Fruit fly (Drosophila melanogaster): ENCODE results near the gene CG13658.

CG13658 gene

dm6 chr3R:25316016-25316415 is 28.7 kb downstream of the CG13658 start, which contains the start of gene CG10559:
Gene CG10559, minus strand, starts transcription at chr3R:25316116.
- TF ChIP-seq Sin3A (optimal IDR thresholded peaks at IDR 0.05) (no peak), ttk (optimal IDR thresholded peaks at IDR 0.05) (no peak), h (optimal IDR thresholded peaks at IDR 0.05) (no peak), insv (optimal IDR thresholded peaks at IDR 0.05) (no peak), Myc (optimal IDR thresholded peaks at IDR 0.05) (no peak), psq (optimal IDR thresholded peaks at IDR 0.05) (no peak)

DNA sequence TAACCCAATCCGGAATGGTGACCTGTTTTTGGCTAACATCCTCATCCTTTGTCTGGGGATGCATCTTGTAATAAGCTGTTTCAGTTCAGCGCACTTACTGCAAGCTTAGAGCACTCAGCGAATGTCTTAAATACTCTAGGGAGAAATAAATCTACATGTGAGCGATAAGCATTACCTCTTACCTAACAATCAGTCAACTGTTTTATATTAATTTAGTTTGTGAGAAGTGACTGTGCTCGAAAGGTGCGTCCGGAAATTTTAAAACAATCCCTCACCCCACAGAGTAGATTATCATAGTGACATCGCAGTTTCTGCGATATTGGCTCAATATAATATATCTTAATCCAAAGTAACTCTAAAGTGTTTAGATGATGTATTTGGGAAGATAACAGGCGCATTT is 30.7 kb downstream of the CG13658 start, which contains the start of gene CG10553:
Gene CG10553 (minus strand): TSS at position 101 of the 400 bp plus-strand sequence.
- TF ChIP-seq insv (optimal IDR thresholded peaks at IDR 0.05) (no peak), h (optimal IDR thresholded peaks at IDR 0.05) (no peak), ttk (optimal IDR thresholded peaks at IDR 0.05) (no peak), Myc (optimal IDR thresholded peaks at IDR 0.05) (no peak), Sin3A (optimal IDR thresholded peaks at IDR 0.05) (no peak), psq (optimal IDR thresholded peaks at IDR 0.05) (no peak)

DNA sequence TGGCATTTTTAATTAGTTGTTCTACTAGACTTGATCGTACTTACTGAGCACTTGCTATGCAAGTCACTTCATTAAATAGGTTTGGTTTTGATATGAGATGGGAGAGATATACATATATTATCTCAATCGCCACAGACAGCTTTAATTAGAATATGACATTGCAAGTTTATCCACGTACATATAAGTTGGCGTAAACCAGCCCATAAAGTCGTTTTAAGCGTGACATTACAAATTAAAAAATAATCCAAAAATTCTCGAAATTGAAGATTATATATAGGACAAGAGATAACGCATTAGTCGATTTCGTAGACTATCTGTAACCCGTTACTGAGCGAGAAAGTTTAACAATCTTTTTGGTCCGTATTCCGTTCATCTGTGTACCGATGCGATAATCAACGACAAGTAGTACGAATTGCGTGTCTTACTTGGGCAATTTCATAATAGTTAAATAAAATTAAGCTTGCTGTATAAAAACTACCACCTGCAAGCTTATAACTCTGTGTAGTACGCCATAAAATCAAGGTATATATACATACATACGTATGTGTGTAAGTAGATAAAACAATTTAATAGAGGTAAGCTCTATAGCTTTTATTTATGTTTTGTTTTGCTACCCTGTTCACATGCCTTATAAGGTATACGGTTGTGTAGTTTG is 32.9 kb downstream of the CG13658 start, which contains the start of gene CG10560:
Gene CG10560 (minus strand): TSS at position 51 of the 655 bp plus-strand sequence.
- TF ChIP-seq ttk (optimal IDR thresholded peaks at IDR 0.05) (no peak), insv (optimal IDR thresholded peaks at IDR 0.05) (no peak), h (optimal IDR thresholded peaks at IDR 0.05) (no peak), psq (optimal IDR thresholded peaks at IDR 0.05) (no peak), Myc (optimal IDR thresholded peaks at IDR 0.05) (no peak), Sin3A (optimal IDR thresholded peaks at IDR 0.05) (no peak)

- no peak for TF ChIP-seq psq (optimal IDR thresholded peaks at IDR 0.05)
- TF ChIP-seq ttk (optimal IDR thresholded peaks at IDR 0.05) = no peak
- no peak for TF ChIP-seq h (optimal IDR thresholded peaks at IDR 0.05)
- TF ChIP-seq Sin3A (optimal IDR thresholded peaks at IDR 0.05) = no peak
- TF ChIP-seq Myc (optimal IDR thresholded peaks at IDR 0.05) = no peak
- TF ChIP-seq insv (optimal IDR thresholded peaks at IDR 0.05) = no peak
Measured at dm6 chr3R:25320898-25321297, 33.6 kb downstream of the CG13658 start.

- TF ChIP-seq Sin3A (optimal IDR thresholded peaks at IDR 0.05) (no peak), insv (optimal IDR thresholded peaks at IDR 0.05) (no peak), h (optimal IDR thresholded peaks at IDR 0.05) (no peak), Myc (optimal IDR thresholded peaks at IDR 0.05) (no peak), psq (optimal IDR thresholded peaks at IDR 0.05) (no peak), ttk (optimal IDR thresholded peaks at IDR 0.05) (no peak)
Measured at dm6 chr3R:25321681-25322080, 34.4 kb downstream of the CG13658 start.

- no peak for TF ChIP-seq h (optimal IDR thresholded peaks at IDR 0.05)
- TF ChIP-seq insv (optimal IDR thresholded peaks at IDR 0.05) = no peak
- no peak for TF ChIP-seq Myc (optimal IDR thresholded peaks at IDR 0.05)
- TF ChIP-seq ttk (optimal IDR thresholded peaks at IDR 0.05) = no peak
- TF ChIP-seq Sin3A (optimal IDR thresholded peaks at IDR 0.05) = no peak
- TF ChIP-seq psq (optimal IDR thresholded peaks at IDR 0.05) = no peak
Measured at dm6 chr3R:25322657-25323056, 35.4 kb downstream of the CG13658 start, which contains the start of gene CG10562. Gene CG10562, minus strand, starts transcription at chr3R:25322757.

dm6 chr3R:25329079-25329478 is 41.8 kb downstream of the CG13658 start, which contains the start of gene CHKov1:
Gene CHKov1, minus strand, starts transcription at chr3R:25329316.
- TF ChIP-seq h (optimal IDR thresholded peaks at IDR 0.05) (no peak), psq (optimal IDR thresholded peaks at IDR 0.05) (no peak), Myc (optimal IDR thresholded peaks at IDR 0.05) (no peak), ttk (optimal IDR thresholded peaks at IDR 0.05) (no peak), Sin3A (optimal IDR thresholded peaks at IDR 0.05) (no peak), insv (optimal IDR thresholded peaks at IDR 0.05) (no peak)

- TF ChIP-seq Myc (optimal IDR thresholded peaks at IDR 0.05) (no peak), insv (optimal IDR thresholded peaks at IDR 0.05) (no peak), Sin3A (optimal IDR thresholded peaks at IDR 0.05) (no peak), h (optimal IDR thresholded peaks at IDR 0.05) (no peak), ttk (optimal IDR thresholded peaks at IDR 0.05) (no peak), psq (optimal IDR thresholded peaks at IDR 0.05) (no peak)
Measured at dm6 chr3R:25331103-25331502, 43.8 kb downstream of the CG13658 start, which contains the start of gene CHKov2. Gene CHKov2, minus strand, starts transcription at chr3R:25331203.

dm6 chr3R:25335065-25335464 is 47.8 kb downstream of the CG13658 start, which contains the start of the genes CG10669 and CG11902:
Gene CG10669, minus strand, starts transcription at chr3R:25335243.
Gene CG11902, plus strand, starts transcription at chr3R:25335257.
- TF ChIP-seq insv (optimal IDR thresholded peaks at IDR 0.05) (no peak), ttk (optimal IDR thresholded peaks at IDR 0.05) (no peak), Myc (optimal IDR thresholded peaks at IDR 0.05) (no peak), Sin3A (optimal IDR thresholded peaks at IDR 0.05) (no peak), psq (optimal IDR thresholded peaks at IDR 0.05) (no peak), h (optimal IDR thresholded peaks at IDR 0.05) (no peak)

Data from Kc167 (cell line).